Fruit fly (Drosophila melanogaster): ENCODE data around the gene CG14635.
A peak's percentile ranks its signal among the peaks of the same experiment; 100 is the strongest.

The CG14635 gene

dm6 chrX:844523-844922 is at the start of gene CG14635:
Gene CG14635 (plus strand): TSS chrX:844823.
- no peak for TF ChIP-seq CG8388 (GFP tag; optimal IDR thresholded peaks at IDR 0.05)
- TF ChIP-seq CG11504 (tag; optimal IDR thresholded peaks at IDR 0.05) = no peak
- TF ChIP-seq pfk (GFP tag; optimal IDR thresholded peaks at IDR 0.05) = no peak
- TF ChIP-seq Nf-YC (tag; optimal IDR thresholded peaks at IDR 0.05) = no peak
- TF ChIP-seq CG11093 (GFP tag; IDR thresholded peaks at IDR 0.05) = no peak
- TF ChIP-seq CG13424 (tag; optimal IDR thresholded peaks at IDR 0.05) = no peak
- no peak for TF ChIP-seq Abd-B (GFP tag; optimal IDR thresholded peaks at IDR 0.05)

- TF ChIP-seq CG2712 (tag; optimal IDR thresholded peaks at IDR 0.05) = peak; percentile 20
- peak; percentile 37; the same call in 1 of the 2 replicates for TF ChIP-seq chm (GFP tag; IDR thresholded peaks at IDR 0.05)
- peak; percentile 94 for TF ChIP-seq ato (GFP tag; IDR thresholded peaks at IDR 0.05; ENCODE audit: partially characterized antibody)
- peak; percentile 44 for TF ChIP-seq CG7987 (GFP tag; optimal IDR thresholded peaks at IDR 0.05)
- no peak for TF ChIP-seq CG10959 (GFP tag; IDR thresholded peaks at IDR 0.05)
- TF ChIP-seq Pdp1 (GFP tag; optimal IDR thresholded peaks at IDR 0.05) = peak in 1 of 2 experiments; percentile 90
- TF ChIP-seq lilli (GFP tag; optimal IDR thresholded peaks at IDR 0.05) = peak; percentile 35
- TF ChIP-seq CG13287 (GFP tag; IDR thresholded peaks at IDR 0.05; ENCODE audit: partially characterized antibody) = peak; percentile 98
- TF ChIP-seq unc-4 (GFP tag; IDR thresholded peaks at IDR 0.05; ENCODE audit: partially characterized antibody) = peak; percentile 93
- TF ChIP-seq crp (GFP tag; optimal IDR thresholded peaks at IDR 0.05) = peak; percentile 10 to 82
- peak; percentile 10 for TF ChIP-seq CG13624 (GFP tag; optimal IDR thresholded peaks at IDR 0.05)
- 0 out of 3 replicates have a peak, but pooled peaks have one; percentile 39 for TF ChIP-seq otp (GFP tag; IDR thresholded peaks at IDR 0.05)
- TF ChIP-seq Hmr (GFP tag; optimal IDR thresholded peaks at IDR 0.05) = peak; percentile 90
- TF ChIP-seq gce (GFP tag; IDR thresholded peaks at IDR 0.05) = no peak
- no peak for TF ChIP-seq eve (GFP tag; optimal IDR thresholded peaks at IDR 0.05)
- TF ChIP-seq CG11696 (GFP tag; IDR thresholded peaks at IDR 0.05) = no peak
- TF ChIP-seq gsb (GFP tag; IDR thresholded peaks at IDR 0.05) = no peak
- TF ChIP-seq gt (GFP tag; IDR thresholded peaks at IDR 0.05) = no peak
- TF ChIP-seq ham (GFP tag; IDR thresholded peaks at IDR 0.05) = no peak
- TF ChIP-seq CG14441 (GFP tag; IDR thresholded peaks at IDR 0.05) = no peak
- TF ChIP-seq inv (GFP tag; IDR thresholded peaks at IDR 0.05; ENCODE audit: partially characterized antibody) = peak; percentile 86
- TF ChIP-seq gro (GFP tag; optimal IDR thresholded peaks at IDR 0.05) = no peak
- TF ChIP-seq Nf-YB (GFP tag; optimal IDR thresholded peaks at IDR 0.05) = peak; percentile 98
- TF ChIP-seq CG31224 (GFP tag; IDR thresholded peaks at IDR 0.05) = peak; percentile 98
- no peak for TF ChIP-seq abd-A (tag; optimal IDR thresholded peaks at IDR 0.05)
- peak; percentile 22 for TF ChIP-seq pzg (GFP tag; optimal IDR thresholded peaks at IDR 0.05)
- peak; percentile 89 for TF ChIP-seq vnd (GFP tag; IDR thresholded peaks at IDR 0.05; ENCODE audit: partially characterized antibody)
- TF ChIP-seq slbo (GFP tag; IDR thresholded peaks at IDR 0.05) = peak; percentile 43; the same call in 1 of the 2 replicates
- TF ChIP-seq fu2 (GFP tag; optimal IDR thresholded peaks at IDR 0.05) = no peak
- peak; percentile 98 for TF ChIP-seq zen2 (GFP tag; IDR thresholded peaks at IDR 0.05; ENCODE audit: partially characterized antibody)
- TF ChIP-seq CG10565 (GFP tag; optimal IDR thresholded peaks at IDR 0.05) = no peak
- no peak for TF ChIP-seq Usf (GFP tag; optimal IDR thresholded peaks at IDR 0.05)
- no peak for TF ChIP-seq CG4707 (GFP tag; optimal IDR thresholded peaks at IDR 0.05)
- no peak for TF ChIP-seq PHDP (tag; optimal IDR thresholded peaks at IDR 0.05)
- TF ChIP-seq HmgD (GFP tag; optimal IDR thresholded peaks at IDR 0.05) = peak; percentile 18
- TF ChIP-seq Stat92E (GFP tag; optimal IDR thresholded peaks at IDR 0.05) = peak in 1 of 3 experiments; percentile 86
- TF ChIP-seq CG7372 (GFP tag; IDR thresholded peaks at IDR 0.05) = no peak
- peak; percentile 95 for TF ChIP-seq row (GFP tag; IDR thresholded peaks at IDR 0.05)
- peak; percentile 88 for TF ChIP-seq knrl (GFP tag; IDR thresholded peaks at IDR 0.05; ENCODE audit: partially characterized antibody)
- peak; percentile 17 for TF ChIP-seq Meics (GFP tag; optimal IDR thresholded peaks at IDR 0.05)
Observed at dm6 chrX:796397-796989, 48.1 kb upstream of the CG14635 start.
